Worm (Caenorhabditis elegans): ENCODE data around the gene F36H1.12.

DNA sequence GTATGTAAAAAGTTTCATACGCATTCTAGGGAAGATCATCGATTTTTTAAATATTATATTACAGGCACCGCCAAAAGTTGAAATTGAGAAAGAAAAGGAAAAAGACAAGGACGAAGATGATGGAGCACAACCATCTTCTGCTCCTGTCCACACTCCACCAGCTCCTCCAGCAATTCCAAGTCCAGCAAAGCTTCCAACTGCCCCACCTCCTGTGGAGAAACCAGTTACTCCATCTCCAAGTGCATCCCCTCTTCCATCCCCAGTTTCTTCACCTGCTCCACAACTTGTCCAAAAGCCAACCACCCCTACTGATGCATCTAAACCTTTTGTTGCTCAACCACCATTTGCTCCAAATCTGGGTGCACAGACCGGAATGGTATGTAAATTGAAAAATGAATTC lies 1.5 kb downstream of the F36H1.12 start:
- TF ChIP-seq hpl-2 (GFP tag; optimal IDR thresholded peaks at IDR 0.05) (no peak), mdl-1 (tag; optimal IDR thresholded peaks at IDR 0.05) (no peak), elt-3 (tag; optimal IDR thresholded peaks at IDR 0.05) (no peak), nhr-237 (tag; optimal IDR thresholded peaks at IDR 0.05) (no peak), unc-62 (GFP tag; optimal IDR thresholded peaks at IDR 0.05) (no peak), jun-1 (tag; optimal IDR thresholded peaks at IDR 0.05) (no peak), dpl-1 (GFP tag; optimal IDR thresholded peaks at IDR 0.05) (no peak), tbx-2 (tag; optimal IDR thresholded peaks at IDR 0.05) (no peak)
